Worm (Caenorhabditis elegans): ENCODE measurements around the gene frm-7.

DNA sequence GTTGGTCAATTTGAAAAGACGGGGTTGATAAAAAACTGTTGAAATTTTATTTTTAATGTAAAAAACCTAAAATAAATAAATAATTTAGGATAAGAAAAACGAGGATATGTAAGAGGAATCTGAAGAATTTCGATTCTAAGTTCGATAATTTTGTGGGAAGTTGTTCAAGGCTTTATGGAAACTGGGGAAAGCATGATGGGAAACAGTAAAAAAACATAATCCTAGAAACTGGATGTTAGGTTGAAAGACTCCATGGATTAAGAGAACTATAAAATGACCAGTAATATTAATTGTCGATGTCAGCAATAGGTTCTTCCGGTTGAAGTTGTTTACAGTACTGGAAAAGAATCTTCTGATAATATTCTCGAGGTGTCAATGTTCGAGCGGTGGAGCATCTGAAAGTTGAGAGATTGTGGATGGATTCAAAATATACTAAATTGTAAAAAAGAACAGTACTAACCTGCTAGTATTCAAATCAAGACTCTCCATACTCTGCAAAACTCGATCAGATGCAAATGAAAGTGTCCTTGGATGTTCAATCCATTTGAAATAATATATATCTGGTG is 18.1 kb downstream of the frm-7 start:
- TF ChIP-seq unc-55 (GFP tag; optimal IDR thresholded peaks at IDR 0.05) (no peak), unc-86 (tag; optimal IDR thresholded peaks at IDR 0.05) (no peak), F13H6.1 (tag; optimal IDR thresholded peaks at IDR 0.05) (no peak), K02D7.2 (tag; optimal IDR thresholded peaks at IDR 0.05) (no peak), hlh-15 (tag; optimal IDR thresholded peaks at IDR 0.05) (no peak), dve-1 (tag; optimal IDR thresholded peaks at IDR 0.05) (no peak), ceh-30 (tag; optimal IDR thresholded peaks at IDR 0.05) (no peak), lim-6 (tag; optimal IDR thresholded peaks at IDR 0.05) (no peak)
